Worm (Caenorhabditis elegans) whole organism, young adult: ENCODE measurements around the gene arx-5.
A peak's percentile ranks its signal among the peaks of the same experiment; 100 is the strongest.

Source experiments
- B0035.1 ChIP-seq: sonication (generic microtip); optimal IDR thresholded peaks from 2 replicates; lab custom pipeline; 2016; ENCODE audit warnings: missing genetic modification characterization, mild to moderate bottlenecking, missing compliant biosample characterization, missing genotype, missing genetic modification reagents
- C06A6.2 ChIP-seq: fragments of 200-800 bp; sonication (Bioruptor generic); conservative IDR thresholded peaks from 2 replicates; pipeline ENCODE4 v1.3.6; 2022; ENCODE audit warnings: missing genetic modification characterization, missing compliant biosample characterization
- F22D6.2 ChIP-seq: sonication (generic microtip); optimal IDR thresholded peaks from 2 replicates; lab custom pipeline; 2016; ENCODE audit warnings: mild to moderate bottlenecking, missing genetic modification characterization, missing compliant biosample characterization
- F23B12.7 ChIP-seq: sonication (generic microtip); optimal IDR thresholded peaks from 2 replicates; lab custom pipeline; 2017; ENCODE audit warnings: missing genetic modification characterization, mild to moderate bottlenecking, missing compliant biosample characterization, antibody characterized with exemption, moderate library complexity; ENCODE audit not compliant: insufficient read depth
- F37B4.10 ChIP-seq: fragments of 200-800 bp; sonication (Bioruptor generic); IDR thresholded peaks from 2 replicates; pipeline ENCODE4 v1.3.6; 2022; ENCODE audit warnings: missing genetic modification characterization, missing compliant biosample characterization
- F39B2.1 ChIP-seq: fragments of 200-800 bp; sonication (Bioruptor generic); IDR thresholded peaks from 2 replicates; pipeline ENCODE4 v1.3.6; 2022; ENCODE audit warnings: missing genetic modification reagents, missing genetic modification characterization, missing compliant biosample characterization
- F57A8.1 ChIP-seq: fragments of 200-800 bp; sonication (Bioruptor generic); optimal IDR thresholded peaks from 2 replicates; lab custom pipeline; 2018; ENCODE audit warnings: mild to moderate bottlenecking, missing genetic modification characterization, moderate library complexity, missing compliant biosample characterization
- T07F8.4 ChIP-seq: sonication (generic microtip); optimal IDR thresholded peaks from 2 replicates; lab custom pipeline; 2016; ENCODE audit warnings: mild to moderate bottlenecking, missing genetic modification characterization, moderate library complexity, missing compliant biosample characterization
- Y53G8AR.9 ChIP-seq: fragments of 200-800 bp; sonication (Bioruptor generic); conservative IDR thresholded peaks from 2 replicates; pipeline ENCODE4 v1.3.6; 2022; ENCODE audit warnings: missing genetic modification reagents, missing genetic modification characterization, missing compliant biosample characterization
- atf-7 ChIP-seq: sonication (generic microtip); optimal IDR thresholded peaks from 2 replicates; lab custom pipeline; 2017; ENCODE audit warnings: mild to moderate bottlenecking, missing genetic modification characterization, missing compliant biosample characterization
- bed-1 ChIP-seq: fragments of 200-800 bp; sonication (Bioruptor generic); IDR thresholded peaks from 2 replicates; pipeline ENCODE4 v1.3.6; 2022; ENCODE audit warnings: missing genetic modification reagents, missing genetic modification characterization, missing compliant biosample characterization
- bed-2 ChIP-seq: fragments of 200-800 bp; sonication (Bioruptor generic); IDR thresholded peaks from 2 replicates; pipeline ENCODE4 v1.3.6; 2022; ENCODE audit warnings: missing genetic modification reagents, missing genetic modification characterization, missing compliant biosample characterization
- ceh-79 ChIP-seq: sonication (generic microtip); optimal IDR thresholded peaks from 2 replicates; lab custom pipeline; 2017; ENCODE audit warnings: mild to moderate bottlenecking, missing genetic modification characterization, missing compliant biosample characterization
- dox-1 ChIP-seq: fragments of 200-800 bp; sonication (Bioruptor generic); IDR thresholded peaks from 2 replicates; pipeline ENCODE4 v1.3.6; 2022; ENCODE audit warnings: missing genetic modification reagents, missing genetic modification characterization, missing compliant biosample characterization
- dpff-1 ChIP-seq: sonication (generic microtip); optimal IDR thresholded peaks from 2 replicates; lab custom pipeline; 2017; ENCODE audit warnings: mild to moderate bottlenecking, missing genetic modification characterization, missing compliant biosample characterization
- him-1 ChIP-seq: sonication (generic microtip); optimal IDR thresholded peaks from 2 replicates; lab custom pipeline; 2016; ENCODE audit warnings: missing genotype, missing genetic modification reagents, missing genetic modification characterization, missing compliant biosample characterization
- hlh-12 ChIP-seq: sonication (generic microtip); optimal IDR thresholded peaks from 2 replicates; lab custom pipeline; 2016; ENCODE audit warnings: missing genetic modification characterization, missing compliant biosample characterization
- hlh-26 ChIP-seq: fragments of 200-800 bp; sonication (Bioruptor generic); conservative IDR thresholded peaks from 2 replicates; pipeline ENCODE4 v1.3.6; 2022; ENCODE audit warnings: missing genetic modification reagents, missing genetic modification characterization, missing compliant biosample characterization
- hmg-20 ChIP-seq: fragments of 200-800 bp; sonication (Bioruptor generic); IDR thresholded peaks from 2 replicates; pipeline ENCODE4 v1.3.6; 2022; ENCODE audit warnings: missing genetic modification reagents, missing genetic modification characterization, missing compliant biosample characterization
- lin-26 ChIP-seq: fragments of 200-800 bp; sonication (Bioruptor generic); IDR thresholded peaks from 2 replicates; pipeline ENCODE4 v1.3.6; 2022; ENCODE audit warnings: missing genetic modification reagents, missing genetic modification characterization, missing compliant biosample characterization
- lir-1 ChIP-seq: fragments of 200-800 bp; sonication (Bioruptor generic); conservative IDR thresholded peaks from 2 replicates; pipeline ENCODE4 v1.3.6; 2022; ENCODE audit warnings: missing genetic modification reagents, missing genetic modification characterization, missing compliant biosample characterization
- nfya-1 ChIP-seq: sonication (generic microtip); optimal IDR thresholded peaks from 2 replicates; lab custom pipeline; 2017; ENCODE audit warnings: antibody characterized with exemption, missing compliant biosample characterization, missing genetic modification characterization, borderline replicate concordance; ENCODE audit not compliant: insufficient read depth
- nfya-2 ChIP-seq: fragments of 200-800 bp; sonication (Bioruptor generic); IDR thresholded peaks from 2 replicates; pipeline ENCODE4 v1.3.6; 2022; ENCODE audit warnings: missing genetic modification reagents, missing genetic modification characterization, missing compliant biosample characterization
- nhr-80 ChIP-seq: sonication (generic microtip); optimal IDR thresholded peaks from 2 replicates; lab custom pipeline; 2016; ENCODE audit warnings: missing genetic modification characterization, missing compliant biosample characterization
- rec-8 ChIP-seq, 2 experiments: sonication (generic microtip); optimal IDR thresholded peaks; 2 replicates each; lab custom pipeline; 2016; ENCODE audit warnings: mild to moderate bottlenecking in 2 of 2, missing genetic modification characterization in 2 of 2, missing genetic modification reagents in 2 of 2, missing genotype in 2 of 2, missing biosample characterization in 1 of 2, missing compliant biosample characterization in 1 of 2, moderate library complexity in 1 of 2
- rpc-1 ChIP-seq, 2 experiments: fragments of 150-350 bp in 1 of 2; sonication (generic microtip) in 1 of 2; optimal IDR thresholded peaks; 2 replicates each; lab custom pipeline; 2014 to 2018; ENCODE audit warnings: missing biosample characterization in 1 of 2, missing genetic modification characterization in 1 of 2, missing genetic modification reagents in 1 of 2, missing genotype in 1 of 2
- sea-2 ChIP-seq: fragments of 200-800 bp; sonication (Bioruptor generic); IDR thresholded peaks from 2 replicates; pipeline ENCODE4 v1.3.6; 2022; ENCODE audit warnings: missing genetic modification characterization, missing compliant biosample characterization
- snpc-1.3 ChIP-seq: sonication (generic microtip); optimal IDR thresholded peaks from 2 replicates; lab custom pipeline; 2017; ENCODE audit warnings: missing genetic modification characterization, mild to moderate bottlenecking, missing compliant biosample characterization, antibody characterized with exemption, moderate library complexity, missing genotype, missing genetic modification reagents; ENCODE audit not compliant: insufficient read depth
- sptf-2 ChIP-seq: fragments of 200-800 bp; sonication (Bioruptor generic); optimal IDR thresholded peaks from 2 replicates; lab custom pipeline; 2018; ENCODE audit warnings: mild to moderate bottlenecking, missing genetic modification characterization, missing compliant biosample characterization
- tlf-1 ChIP-seq: fragments of 200-800 bp; sonication (Bioruptor generic); optimal IDR thresholded peaks from 2 replicates; lab custom pipeline; 2018; ENCODE audit warnings: mild to moderate bottlenecking, missing genetic modification characterization, missing compliant biosample characterization
- xnd-1 ChIP-seq: sonication (generic microtip); optimal IDR thresholded peaks from 2 replicates; lab custom pipeline; 2016; ENCODE audit warnings: missing genotype, missing genetic modification reagents, missing genetic modification characterization, missing compliant biosample characterization
- zfh-2 ChIP-seq: fragments of 200-800 bp; sonication (Bioruptor generic); conservative IDR thresholded peaks from 2 replicates; pipeline ENCODE4 v1.3.6; 2022; ENCODE audit warnings: missing genetic modification reagents, missing genetic modification characterization, missing compliant biosample characterization
- ztf-25 ChIP-seq: fragments of 200-800 bp; sonication (Bioruptor generic); IDR thresholded peaks from 2 replicates; pipeline ENCODE4 v1.3.6; 2022; ENCODE audit warnings: missing genetic modification reagents, missing genetic modification characterization, missing compliant biosample characterization
- ztf-6 ChIP-seq: fragments of 200-800 bp; sonication (Bioruptor generic); IDR thresholded peaks from 2 replicates; pipeline ENCODE4 v1.3.6; 2022; ENCODE audit warnings: missing genetic modification reagents, missing genetic modification characterization, missing compliant biosample characterization

arx-5 gene

DNA sequence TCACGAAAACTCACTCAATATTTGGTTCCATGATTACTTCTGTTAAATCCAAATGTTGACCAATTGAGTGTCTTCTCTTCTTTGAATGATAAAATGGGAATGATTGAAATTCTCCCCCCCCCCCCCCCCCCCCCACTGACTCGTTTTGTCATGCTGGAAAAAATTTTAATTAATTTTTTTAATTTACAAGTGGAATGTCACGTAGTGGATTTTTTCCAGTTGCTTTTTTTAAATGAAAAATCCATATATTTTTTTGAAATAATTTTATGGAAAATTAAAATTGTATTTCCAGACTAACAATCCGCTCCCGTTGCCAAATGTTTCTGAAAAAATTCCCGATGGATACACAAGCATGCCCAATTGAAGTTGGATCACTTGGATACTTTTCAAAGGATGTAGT lies 28.5 kb downstream of the arx-5 start, which contains the start of gene BE10.1:
Gene BE10.1 (minus strand): TSS at position 101 of the 400 bp plus-strand sequence.
- TF ChIP-seq him-1 (no peak), nfya-2 (GFP tag; lab: Robert Waterston, UW) (no peak), sea-2 (no peak), rpc-1 (optimal IDR thresholded peaks at IDR 0.05; lab: Kevin White, UChicago) (no peak), rpc-1 (tag; optimal IDR thresholded peaks at IDR 0.05; lab: Kevin White, UChicago) (no peak), rec-8 (tag; optimal IDR thresholded peaks at IDR 0.05; lab: Kevin White, UChicago) (no peak), atf-7 (tag; lab: Kevin White, UChicago) (no peak), nfya-1 (tag; lab: Kevin White, UChicago) (no peak), hlh-26 (GFP tag; lab: Robert Waterston, UW) (no peak), bed-1 (GFP tag; lab: Robert Waterston, UW) (no peak), B0035.1 (tag; lab: Kevin White, UChicago) (no peak), hlh-12 (tag; lab: Kevin White, UChicago) (no peak), Y53G8AR.9 (GFP tag; lab: Robert Waterston, UW) (no peak), dox-1 (GFP tag; lab: Robert Waterston, UW) (no peak)
- TF ChIP-seq, all 124 proteins: peak for 0

ce11 chrIII:12788239-12788638 lies 29.7 kb downstream of the arx-5 start:
- TF ChIP-seq F37B4.10, result 0 out of 2 replicates have a peak, but pooled peaks have one; percentile 8
- no peak for TF ChIP-seq lin-26 (GFP tag; lab: Robert Waterston, UW)
- no peak for TF ChIP-seq hmg-20 (GFP tag; lab: Robert Waterston, UW)
- TF ChIP-seq ceh-79, result no peak

ce11 chrIII:12785427-12785826 lies 32.5 kb downstream of the arx-5 start:
- TF ChIP-seq lir-1 (GFP tag; lab: Robert Waterston, UW) (no peak), rpc-1 (optimal IDR thresholded peaks at IDR 0.05; lab: Kevin White, UChicago) (no peak), rpc-1 (tag; optimal IDR thresholded peaks at IDR 0.05; lab: Kevin White, UChicago) (no peak), ztf-25 (GFP tag; lab: Robert Waterston, UW) (no peak), bed-2 (GFP tag; lab: Robert Waterston, UW) (no peak), F23B12.7 (tag; lab: Kevin White, UChicago) (no peak), nhr-80 (tag; lab: Kevin White, UChicago) (no peak), ztf-6 (GFP tag; lab: Robert Waterston, UW) (no peak), hmg-20 (GFP tag; lab: Robert Waterston, UW) (no peak), ceh-79 (no peak), F39B2.1 (GFP tag; lab: Robert Waterston, UW) (no peak), snpc-1.3 (tag; lab: Kevin White, UChicago) (no peak)

ce11 chrIII:12784854-12785253 lies 33.0 kb downstream of the arx-5 start, which contains the start of gene lgc-37:
Gene lgc-37 (plus strand): TSS chrIII:12785154.
- TF ChIP-seq xnd-1 (tag; lab: Kevin White, UChicago), result no peak
- no peak for TF ChIP-seq zfh-2
- no peak for TF ChIP-seq T07F8.4
- TF ChIP-seq sptf-2 (GFP tag; lab: Kevin White, UChicago), result no peak
- TF ChIP-seq F57A8.1 (GFP tag; lab: Kevin White, UChicago), result no peak
- no peak for TF ChIP-seq rec-8 (tag; optimal IDR thresholded peaks at IDR 0.05; lab: Kevin White, UChicago)
- no peak for TF ChIP-seq F22D6.2
- no peak for TF ChIP-seq tlf-1 (GFP tag; lab: Kevin White, UChicago)
- TF ChIP-seq C06A6.2 (GFP tag; lab: Robert Waterston, UW), result no peak
- no peak for TF ChIP-seq Y53G8AR.9 (GFP tag; lab: Robert Waterston, UW)
- no peak for TF ChIP-seq dpff-1 (tag; lab: Kevin White, UChicago)
